Fruit fly (Drosophila melanogaster) Kc167 (cell line): Measurements from ENCODE around the gene Muc96D.

Experiments
- Myc ChIP-seq: fragments of >200 bp; optimal IDR thresholded peaks from 2 replicates; lab custom pipeline; 2017; ENCODE audit warnings: missing external identifiers
- Sin3A ChIP-seq: fragments of >200 bp; optimal IDR thresholded peaks from 2 replicates; lab custom pipeline; 2018; ENCODE audit warnings: missing external identifiers
- h ChIP-seq: fragments of >200 bp; optimal IDR thresholded peaks from 3 replicates; lab custom pipeline; 2018; ENCODE audit warnings: missing external identifiers
- insv ChIP-seq: fragments of >200 bp; optimal IDR thresholded peaks from 3 replicates; lab custom pipeline; 2018; ENCODE audit warnings: missing external identifiers
- psq ChIP-seq: fragments of >200 bp; optimal IDR thresholded peaks from 2 replicates; lab custom pipeline; 2017; ENCODE audit warnings: missing external identifiers
- ttk ChIP-seq: sonication (Bioruptor generic); optimal IDR thresholded peaks from 2 replicates; lab custom pipeline; 2017; ENCODE audit warnings: missing external identifiers

Gene Muc96D

DNA sequence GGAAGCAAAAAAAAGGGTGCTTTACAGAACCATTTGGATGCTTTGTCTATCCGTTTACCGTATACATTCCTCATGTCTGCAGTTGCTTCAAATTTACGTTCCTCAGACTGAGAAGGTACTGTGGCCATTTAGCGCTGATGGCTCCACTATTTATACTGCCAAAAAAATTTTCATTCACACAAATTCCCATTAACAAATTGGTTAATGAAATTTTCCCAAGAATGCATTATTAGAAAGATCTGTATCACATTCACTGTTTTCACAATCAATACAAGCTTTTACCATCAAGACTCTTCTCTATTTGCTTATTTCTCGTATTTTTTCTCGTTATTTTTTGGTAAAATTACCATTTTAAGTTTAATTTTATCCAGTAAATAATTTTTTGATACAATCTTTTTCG lies at the start of gene Muc96D:
Gene Muc96D (minus strand): TSS at position 101 of the 400 bp plus-strand sequence.
- no peak for TF ChIP-seq Myc (lab: Kevin White, UChicago)
- no peak for TF ChIP-seq ttk (lab: Kevin White, UChicago)
- no peak for TF ChIP-seq insv (lab: Kevin White, UChicago)
- no peak for TF ChIP-seq Sin3A
- TF ChIP-seq h (lab: Kevin White, UChicago) = no peak
- no peak for TF ChIP-seq psq (lab: Kevin White, UChicago)

DNA sequence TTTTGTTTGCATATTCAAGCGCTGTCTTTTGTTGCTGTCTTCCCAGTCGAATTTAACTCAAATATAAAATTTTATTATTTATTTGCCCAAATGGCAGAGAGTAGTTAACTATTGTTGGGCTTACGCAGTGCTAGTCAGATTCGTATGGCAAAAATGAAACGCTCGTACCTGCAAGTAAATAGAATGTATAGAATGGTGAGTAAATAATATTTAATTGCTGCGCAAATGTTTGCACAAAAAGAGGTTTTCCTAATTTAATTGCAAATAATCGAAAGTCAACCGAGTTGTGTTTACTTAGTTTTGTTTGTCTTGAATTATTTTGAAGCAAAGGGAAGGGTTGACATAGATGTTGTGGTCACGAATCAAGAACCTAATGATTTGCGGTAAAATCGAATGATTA lies 48.3 kb upstream of the Muc96D start:
- no peak for TF ChIP-seq Sin3A
- TF ChIP-seq ttk (lab: Kevin White, UChicago) = no peak
- no peak for TF ChIP-seq Myc (lab: Kevin White, UChicago)
- TF ChIP-seq h (lab: Kevin White, UChicago) = no peak
- no peak for TF ChIP-seq insv (lab: Kevin White, UChicago)
- TF ChIP-seq psq (lab: Kevin White, UChicago) = no peak

DNA sequence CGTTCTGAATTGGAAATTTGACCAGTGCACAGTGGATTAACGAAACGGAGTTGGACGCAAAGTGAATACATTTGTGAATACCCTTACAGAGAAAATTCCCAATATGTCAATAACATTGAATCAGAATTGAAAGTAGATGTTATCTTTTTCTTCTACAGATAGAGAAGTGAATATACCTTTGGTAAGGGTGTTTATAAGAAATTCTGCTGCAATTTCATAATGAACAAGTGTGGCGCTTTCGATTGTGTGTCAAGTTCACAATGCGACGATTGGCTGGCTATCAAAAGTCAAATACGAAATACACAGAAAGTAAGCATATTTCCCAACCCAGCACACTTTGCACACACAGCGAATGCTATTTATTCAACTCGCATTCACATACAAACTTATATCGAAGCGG lies 47.9 kb upstream of the Muc96D start:
- no peak for TF ChIP-seq insv (lab: Kevin White, UChicago)
- TF ChIP-seq h (lab: Kevin White, UChicago) = no peak
- TF ChIP-seq Myc (lab: Kevin White, UChicago) = no peak
- TF ChIP-seq psq (lab: Kevin White, UChicago) = no peak
- no peak for TF ChIP-seq Sin3A
- TF ChIP-seq ttk (lab: Kevin White, UChicago) = no peak

DNA sequence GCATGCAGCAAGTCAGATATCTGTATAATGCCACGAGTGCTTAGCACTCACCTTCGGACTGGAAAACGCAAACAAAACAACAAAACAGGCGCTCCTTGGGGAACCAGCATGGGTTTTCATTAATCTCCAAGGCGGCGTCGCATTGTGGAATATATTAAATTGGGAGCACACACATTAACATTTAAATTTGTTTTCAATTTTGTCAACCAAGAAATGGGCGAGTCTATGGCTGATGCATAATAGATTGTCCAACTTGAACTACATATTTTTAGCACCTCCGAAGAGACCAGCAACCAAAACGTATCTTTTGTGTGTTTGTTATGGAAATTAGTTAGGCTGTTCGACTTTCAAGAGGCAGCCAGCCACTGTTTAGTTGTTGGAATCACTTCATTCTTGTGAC lies 47.0 kb upstream of the Muc96D start:
- TF ChIP-seq ttk (lab: Kevin White, UChicago) = no peak
- TF ChIP-seq psq (lab: Kevin White, UChicago) = no peak
- TF ChIP-seq Sin3A = no peak
- no peak for TF ChIP-seq Myc (lab: Kevin White, UChicago)
- TF ChIP-seq h (lab: Kevin White, UChicago) = no peak
- TF ChIP-seq insv (lab: Kevin White, UChicago) = no peak

DNA sequence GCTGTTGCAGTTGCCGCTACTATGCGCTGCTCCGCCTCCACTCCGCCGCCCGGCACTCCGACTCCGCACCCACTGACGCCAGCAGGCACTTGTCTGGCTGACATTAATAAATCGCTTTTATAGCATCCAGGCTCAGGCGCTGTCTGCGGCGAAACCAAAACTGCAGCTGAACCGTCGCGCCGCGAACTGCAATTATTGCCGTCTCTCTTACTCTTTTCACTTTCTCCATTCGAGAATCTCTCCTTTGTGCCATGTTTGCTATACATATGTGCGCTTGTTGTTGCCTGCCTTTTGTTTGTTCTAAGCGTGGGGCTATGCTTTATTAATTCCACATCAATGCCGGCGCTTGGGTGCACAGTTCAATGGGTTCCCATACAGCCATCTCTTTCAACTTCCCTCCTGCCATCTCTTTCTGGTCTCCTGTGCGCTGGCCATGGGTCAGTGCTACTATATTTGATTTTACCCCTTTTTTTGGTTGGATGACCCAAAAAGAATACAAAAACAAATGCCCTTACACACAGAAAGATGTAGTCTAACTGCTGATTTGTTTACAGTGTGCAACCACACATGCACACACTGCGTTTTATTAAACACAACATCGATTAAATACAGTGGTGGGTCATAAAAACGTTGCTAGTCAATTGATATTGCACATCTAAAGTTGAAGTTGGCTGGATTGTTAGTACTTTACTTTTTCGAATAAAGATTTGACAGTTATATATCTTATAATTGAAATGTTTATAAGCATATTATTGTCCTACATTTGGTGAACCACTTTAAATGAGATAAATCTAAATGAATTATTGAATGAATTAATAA lies 46.2 kb upstream of the Muc96D start:
- TF ChIP-seq ttk (lab: Kevin White, UChicago) (no peak), h (lab: Kevin White, UChicago) (no peak), Myc (lab: Kevin White, UChicago) (no peak)

DNA sequence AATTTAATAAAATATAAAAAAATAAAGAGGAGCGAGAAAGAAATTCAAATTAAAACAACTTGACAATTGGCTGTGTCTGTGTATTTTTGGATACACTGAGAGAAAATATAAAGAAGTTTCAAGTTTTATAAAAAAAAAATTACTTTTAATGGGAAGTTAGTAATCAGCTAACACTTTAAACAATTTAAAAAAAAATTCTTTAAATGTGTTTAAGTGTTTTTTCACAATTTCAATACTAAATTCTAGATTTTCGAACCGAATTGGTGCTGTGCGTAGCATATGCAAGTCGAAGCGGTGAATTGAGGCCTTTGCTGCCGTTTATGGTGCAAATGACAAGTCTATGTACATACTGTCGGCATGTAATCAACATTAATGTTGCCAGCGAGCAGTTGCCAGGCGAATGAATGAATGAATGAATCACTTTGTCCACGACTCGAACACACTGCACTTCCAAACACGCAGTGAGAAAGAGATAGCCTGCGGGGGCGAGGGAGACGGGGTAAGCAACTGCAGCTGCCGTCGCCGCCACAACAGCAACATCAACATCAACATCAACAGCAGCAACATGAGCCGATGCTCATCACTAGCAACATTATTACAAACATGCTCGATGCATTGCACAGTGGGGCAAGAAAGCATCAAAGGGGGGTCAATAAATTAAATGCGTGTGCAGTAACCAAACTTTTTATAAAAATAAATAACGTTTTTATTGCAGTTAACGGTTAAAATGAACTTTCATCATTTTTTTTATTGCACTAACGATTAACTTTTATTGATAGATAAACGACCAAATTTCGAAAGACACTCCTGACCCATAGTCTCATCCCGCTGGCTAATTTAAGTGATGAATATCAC lies 45.3 kb upstream of the Muc96D start:
- no peak for TF ChIP-seq Sin3A
- no peak for TF ChIP-seq Myc (lab: Kevin White, UChicago)
- TF ChIP-seq ttk (lab: Kevin White, UChicago) = no peak
- TF ChIP-seq psq (lab: Kevin White, UChicago) = no peak
- no peak for TF ChIP-seq h (lab: Kevin White, UChicago)
- no peak for TF ChIP-seq insv (lab: Kevin White, UChicago)

DNA sequence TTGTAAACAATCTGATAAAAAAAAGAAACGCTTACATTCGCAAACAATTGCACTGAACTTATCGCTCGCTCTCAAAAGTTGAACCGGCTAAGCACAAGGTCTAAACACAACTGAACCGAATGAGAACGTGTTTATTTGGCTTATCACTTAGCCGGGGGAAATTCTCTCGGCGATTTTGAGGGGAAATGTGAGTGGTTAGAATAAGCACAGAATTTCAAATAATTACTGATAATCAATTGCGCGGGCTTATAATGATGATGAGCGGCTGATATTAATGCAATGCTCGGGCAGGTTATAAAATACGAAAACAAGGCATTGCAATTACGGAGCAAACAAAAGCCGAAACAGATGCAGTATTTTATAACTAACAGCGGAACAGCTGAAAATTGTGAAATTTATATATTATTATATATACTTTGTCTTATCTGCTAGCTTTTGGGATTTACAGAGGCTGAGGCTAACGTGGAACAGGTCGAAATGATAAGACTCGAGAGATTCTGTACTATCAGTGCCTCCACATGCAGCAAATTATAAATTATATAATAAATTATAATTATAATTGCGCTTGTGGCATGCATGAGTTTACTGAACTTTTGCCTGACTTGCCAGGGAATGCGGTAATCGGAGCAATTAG lies 38.0 kb upstream of the Muc96D start:
- no peak for TF ChIP-seq Myc (lab: Kevin White, UChicago)
- TF ChIP-seq h (lab: Kevin White, UChicago) = no peak
- TF ChIP-seq Sin3A = no peak
- TF ChIP-seq ttk (lab: Kevin White, UChicago) = no peak

DNA sequence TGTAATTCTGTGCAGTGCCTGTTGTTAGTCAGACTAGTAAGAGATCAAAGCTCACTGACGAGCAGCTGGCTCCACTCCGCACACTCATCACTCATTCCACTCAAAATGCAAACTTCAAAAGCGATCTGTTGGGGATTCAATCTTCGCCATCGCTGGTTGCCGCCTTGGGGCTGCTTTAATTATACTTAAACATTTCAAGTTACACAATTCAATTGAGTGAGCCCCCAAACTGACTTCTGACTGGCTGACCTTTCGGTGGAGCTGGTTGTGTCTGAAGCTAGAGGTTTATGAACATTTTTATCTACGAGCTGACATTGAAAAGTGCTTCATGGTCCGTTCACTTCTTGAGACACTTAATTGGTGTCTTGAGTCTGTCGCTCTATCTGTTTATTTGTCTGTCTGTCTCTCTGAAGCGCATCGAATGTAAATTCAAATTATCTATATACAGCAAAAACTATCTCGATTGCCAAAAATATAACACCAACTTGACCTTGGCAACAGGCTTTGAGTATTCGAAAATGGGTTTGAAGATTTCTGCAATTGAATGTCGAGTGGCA lies 36.9 kb upstream of the Muc96D start:
- TF ChIP-seq ttk (lab: Kevin White, UChicago) (no peak), h (lab: Kevin White, UChicago) (no peak), psq (lab: Kevin White, UChicago) (no peak), Sin3A (no peak), Myc (lab: Kevin White, UChicago) (no peak), insv (lab: Kevin White, UChicago) (no peak)

DNA sequence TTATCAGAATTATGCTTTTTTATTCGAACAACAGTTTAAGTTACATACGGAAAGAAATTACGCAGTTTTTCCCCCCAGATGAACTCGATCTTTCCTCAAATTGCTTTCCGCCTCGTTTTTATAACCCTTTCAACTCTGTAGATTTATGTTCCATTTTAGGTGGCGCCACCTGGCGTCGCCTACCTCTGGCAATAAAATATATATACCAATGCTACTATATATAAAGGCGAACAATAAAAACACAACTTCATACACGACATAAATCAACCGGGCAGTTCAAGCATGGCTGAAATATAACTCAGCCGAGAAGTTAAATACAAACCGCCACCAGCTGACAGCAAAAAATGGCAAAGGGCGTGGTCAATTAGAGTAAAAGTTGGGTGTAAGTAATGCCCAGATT lies 26.7 kb upstream of the Muc96D start:
- no peak for TF ChIP-seq insv (lab: Kevin White, UChicago)

DNA sequence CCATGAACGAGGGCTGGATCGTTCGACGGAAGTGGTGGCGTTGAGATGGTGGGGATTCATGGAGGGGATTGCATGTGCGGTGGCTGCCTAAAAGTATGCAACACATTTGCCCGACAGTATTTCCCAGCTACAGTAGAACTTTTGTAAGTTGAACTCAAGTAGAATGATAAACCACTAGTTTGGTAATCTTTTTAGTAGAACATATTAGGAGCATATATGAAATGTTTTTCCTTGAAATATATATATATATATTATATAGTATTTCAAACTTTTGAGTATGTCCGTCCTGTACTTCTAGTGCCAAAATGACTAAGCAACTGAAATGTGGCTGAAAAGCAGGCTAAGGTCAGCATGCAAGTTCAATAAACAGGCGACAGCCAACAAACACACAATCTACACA lies 11.9 kb downstream of the Muc96D start:
- no peak for TF ChIP-seq insv (lab: Kevin White, UChicago)
- no peak for TF ChIP-seq ttk (lab: Kevin White, UChicago)
- TF ChIP-seq psq (lab: Kevin White, UChicago) = no peak
- TF ChIP-seq Sin3A = no peak
- no peak for TF ChIP-seq h (lab: Kevin White, UChicago)
- no peak for TF ChIP-seq Myc (lab: Kevin White, UChicago)

DNA sequence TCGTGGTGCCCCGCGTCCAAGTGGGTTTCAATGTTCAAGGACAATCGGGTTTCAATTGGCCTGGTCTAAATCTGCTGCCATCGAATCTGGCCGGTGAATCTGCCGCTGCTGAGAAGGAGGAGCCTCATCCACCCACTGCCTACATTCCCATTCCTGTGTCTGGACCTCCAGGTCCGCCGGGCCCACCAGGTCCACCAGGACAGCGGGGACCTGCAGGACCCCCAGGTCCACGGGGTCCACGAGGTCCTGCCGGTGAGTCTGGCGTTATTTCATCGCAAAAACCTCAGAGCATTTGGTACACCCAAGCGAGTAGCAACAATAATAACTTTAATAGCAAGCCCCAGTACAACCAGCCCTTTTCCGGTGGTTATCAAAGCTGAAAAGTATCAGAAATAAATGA lies 16.2 kb downstream of the Muc96D start:
- no peak for TF ChIP-seq insv (lab: Kevin White, UChicago)
- no peak for TF ChIP-seq ttk (lab: Kevin White, UChicago)
- TF ChIP-seq psq (lab: Kevin White, UChicago) = no peak
- no peak for TF ChIP-seq Sin3A
- TF ChIP-seq Myc (lab: Kevin White, UChicago) = no peak
- TF ChIP-seq h (lab: Kevin White, UChicago) = no peak
